Worm (Caenorhabditis elegans): ENCODE results near the gene C49H3.4.

ce11 chrIV:7897953-7898352, 17.1 kb upstream of the C49H3.4 start:
- TF ChIP-seq ama-1 (optimal IDR thresholded peaks at IDR 0.05) (no peak), scrt-1 (GFP tag; IDR thresholded peaks at IDR 0.05) (no peak), flt-1 (GFP tag; IDR thresholded peaks at IDR 0.05) (no peak), tbx-11 (GFP tag; IDR thresholded peaks at IDR 0.05) (no peak), F13C5.2 (tag; optimal IDR thresholded peaks at IDR 0.05) (no peak)
